Fruit fly (Drosophila melanogaster): ENCODE measurements around the gene CG14561.

dm6 chr3L:22070506-22070905 is 4.8 kb downstream of the CG14561 start:
- TF ChIP-seq CG7045 (GFP tag; optimal IDR thresholded peaks at IDR 0.05) (no peak), toe (GFP tag; optimal IDR thresholded peaks at IDR 0.05) (no peak), CG1620 (GFP tag; optimal IDR thresholded peaks at IDR 0.05) (no peak), CG33017 (tag; optimal IDR thresholded peaks at IDR 0.05) (no peak), pad (GFP tag; optimal IDR thresholded peaks at IDR 0.05) (no peak), Crg-1 (GFP tag; optimal IDR thresholded peaks at IDR 0.05) (no peak), kay (GFP tag; ENCODE audit: borderline replicate concordance) (peak; percentile 91), bab1 (GFP tag; optimal IDR thresholded peaks at IDR 0.05) (no peak), tj (GFP tag; optimal IDR thresholded peaks at IDR 0.05) (no peak)

Data from whole organism, adult.